Fruit fly (Drosophila melanogaster): ENCODE measurements around the gene lsn.

Gene lsn

DNA sequence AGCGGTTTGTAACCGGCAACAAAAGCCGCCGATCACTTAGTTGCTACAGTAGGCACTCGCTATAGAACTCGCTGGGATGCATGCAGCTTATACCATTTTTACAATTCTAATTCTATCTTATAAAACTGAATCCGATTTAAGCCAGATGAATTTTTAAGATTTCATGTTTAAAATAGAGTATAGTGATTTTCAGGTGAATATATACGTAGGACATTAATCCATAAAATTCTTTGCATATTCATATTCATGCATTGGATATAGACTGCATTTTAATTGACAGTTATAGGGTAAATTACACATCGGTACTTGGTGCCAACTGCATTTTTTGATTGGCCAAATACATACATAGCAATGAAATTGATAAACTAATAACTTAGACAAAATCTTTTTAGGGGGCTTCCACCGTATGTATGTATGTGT is 22.6 kb downstream of the lsn start (continued):
- TF ChIP-seq CG4707 (GFP tag; optimal IDR thresholded peaks at IDR 0.05) (no peak), sna (GFP tag; IDR thresholded peaks at IDR 0.05; ENCODE audit: partially characterized antibody) (no peak), CG7556 (GFP tag; optimal IDR thresholded peaks at IDR 0.05) (peak; percentile 50), CG10543 (GFP tag; optimal IDR thresholded peaks at IDR 0.05) (no peak), C15 (GFP tag; IDR thresholded peaks at IDR 0.05) (no peak), CG4360 (GFP tag; IDR thresholded peaks at IDR 0.05) (no peak), dan (GFP tag; IDR thresholded peaks at IDR 0.05) (no peak), CG17568 (GFP tag; optimal IDR thresholded peaks at IDR 0.05) (no peak), CG3847 (GFP tag; IDR thresholded peaks at IDR 0.05) (no peak), fd3F (GFP tag; optimal IDR thresholded peaks at IDR 0.05) (no peak), hth (optimal IDR thresholded peaks at IDR 0.05) (no peak), ara (GFP tag; IDR thresholded peaks at IDR 0.05) (peak; percentile 40), CG10431 (GFP tag; optimal IDR thresholded peaks at IDR 0.05) (no peak), stwl (tag; optimal IDR thresholded peaks at IDR 0.05) (no peak), CG4404 (GFP tag; IDR thresholded peaks at IDR 0.05) (peak; percentile 25; the same call in 1 of the 2 replicates), Stat92E (GFP tag; optimal IDR thresholded peaks at IDR 0.05) (no peak), CG14014 (GFP tag; IDR thresholded peaks at IDR 0.05) (no peak), z (GFP tag; IDR thresholded peaks at IDR 0.05) (0 out of 3 replicates have a peak, but pooled peaks have one; percentile 11), Atf6 (GFP tag; IDR thresholded peaks at IDR 0.05) (peak; percentile 31; the same call in 1 of the 2 replicates), CG8388 (GFP tag; optimal IDR thresholded peaks at IDR 0.05) (peak; percentile 32), bcd (GFP tag; optimal IDR thresholded peaks at IDR 0.05) (peak; percentile 32), chif (GFP tag; optimal IDR thresholded peaks at IDR 0.05) (peak in 1 of 2 experiments; percentile 8), pb (GFP tag; optimal IDR thresholded peaks at IDR 0.05) (no peak), gsb-n (tag; optimal IDR thresholded peaks at IDR 0.05) (no peak), CG11456 (GFP tag; IDR thresholded peaks at IDR 0.05) (peak; percentile 57; the same call in 1 of the 3 replicates), CG2120 (GFP tag; optimal IDR thresholded peaks at IDR 0.05) (peak; percentile 11), Med (GFP tag) (peak; percentile 85), Sox100B (GFP tag; optimal IDR thresholded peaks at IDR 0.05) (peak; percentile 12), CG6689 (GFP tag; IDR thresholded peaks at IDR 0.05) (peak; percentile 72), CG9876 (GFP tag; optimal IDR thresholded peaks at IDR 0.05) (no peak), Xbp1 (GFP tag; optimal IDR thresholded peaks at IDR 0.05) (peak; percentile 42), sr (GFP tag; IDR thresholded peaks at IDR 0.05) (no peak), dmrt11E (tag; optimal IDR thresholded peaks at IDR 0.05) (peak; percentile 7), Adf1 (GFP tag; IDR thresholded peaks at IDR 0.05) (0 out of 2 replicates have a peak, but pooled peaks have one; percentile 1), nmo (GFP tag; optimal IDR thresholded peaks at IDR 0.05) (peak; percentile 79), Doc3 (GFP tag; IDR thresholded peaks at IDR 0.05; ENCODE audit: partially characterized antibody) (no peak), CG17328 (GFP tag; IDR thresholded peaks at IDR 0.05) (peak; percentile 41; the same call in 1 of the 2 replicates), pan (optimal IDR thresholded peaks at IDR 0.05) (no peak), pan (GFP tag; optimal IDR thresholded peaks at IDR 0.05 in 1 of 2, IDR thresholded peaks at IDR 0.05 in 1 of 2) (peak in 1 of 2 experiments; percentile 61), CG12155 (GFP tag; optimal IDR thresholded peaks at IDR 0.05) (peak; percentile 7), sug (tag; optimal IDR thresholded peaks at IDR 0.05) (no peak), Mrtf (GFP tag; IDR thresholded peaks at IDR 0.05) (0 out of 3 replicates have a peak, but pooled peaks have one; percentile 43), CG11695 (GFP tag; IDR thresholded peaks at IDR 0.05) (no peak), CG30403 (GFP tag; optimal IDR thresholded peaks at IDR 0.05) (peak; percentile 60), CoRest (tag; optimal IDR thresholded peaks at IDR 0.05) (peak; percentile 45), CG34422 (GFP tag; IDR thresholded peaks at IDR 0.05) (peak; percentile 33; the same call in 2 of the 3 replicates), Blimp-1 (GFP tag; optimal IDR thresholded peaks at IDR 0.05) (peak; percentile 39), az2 (GFP tag; optimal IDR thresholded peaks at IDR 0.05) (peak; percentile 12), CG14441 (GFP tag; IDR thresholded peaks at IDR 0.05) (peak; percentile 47), CG31224 (GFP tag; IDR thresholded peaks at IDR 0.05) (peak; percentile 32), vvl (GFP tag; IDR thresholded peaks at IDR 0.05) (peak; percentile 77)
